Fruit fly (Drosophila melanogaster) whole organism, embryonic: ENCODE results near the gene CG43672.

Experiments
- Adf1 ChIP-seq: fragments of 200-800 bp; sonication (Bioruptor generic); IDR thresholded peaks from 2 replicates; pipeline ENCODE4 v1.3.6; 2022; ENCODE audit warnings: missing biosample characterization, missing genetic modification characterization
- BEAF-32 ChIP-seq: fragments of 200-800 bp; sonication (Bioruptor generic); optimal IDR thresholded peaks from 3 replicates; lab custom pipeline; 2017; ENCODE audit warnings: missing biosample characterization, missing genetic modification characterization, mild to moderate bottlenecking, moderate library complexity, missing genetic modification reagents
- Bdp1 ChIP-seq: fragments of 200-800 bp; sonication (Bioruptor generic); optimal IDR thresholded peaks from 3 replicates; lab custom pipeline; 2016; ENCODE audit warnings: missing biosample characterization, missing genetic modification characterization
- CG10431 ChIP-seq: fragments of 200-800 bp; sonication (Bioruptor generic); optimal IDR thresholded peaks from 3 replicates; lab custom pipeline; 2018; ENCODE audit warnings: missing biosample characterization, mild to moderate bottlenecking, missing genetic modification characterization
- CG11085 ChIP-seq: fragments of 200-800 bp; sonication (Bioruptor generic); IDR thresholded peaks from 2 replicates; pipeline ENCODE4 v1.3.6; 2022; ENCODE audit warnings: missing biosample characterization, missing genetic modification characterization
- CG11247 ChIP-seq: fragments of 200-800 bp; sonication (Bioruptor generic); IDR thresholded peaks from 2 replicates; pipeline ENCODE4 v1.3.6; 2022; ENCODE audit warnings: missing biosample characterization, missing genetic modification characterization
- CG11456 ChIP-seq: fragments of 200-800 bp; sonication (Bioruptor generic); IDR thresholded peaks from 3 replicates; pipeline ENCODE4 v1.3.6; 2022; ENCODE audit warnings: missing biosample characterization, missing genetic modification characterization
- CG11695 ChIP-seq: fragments of 200-800 bp; sonication (Bioruptor generic); IDR thresholded peaks from 3 replicates; pipeline ENCODE4 v1.3.6; 2022; ENCODE audit warnings: missing biosample characterization, missing genetic modification characterization
- CG12104 ChIP-seq: fragments of 200-800 bp; sonication (Bioruptor generic); optimal IDR thresholded peaks from 3 replicates; lab custom pipeline; 2016; ENCODE audit warnings: missing biosample characterization, missing genetic modification characterization
- CG12236 ChIP-seq: fragments of 200-800 bp; sonication (Bioruptor generic); optimal IDR thresholded peaks from 2 replicates; lab custom pipeline; 2016; ENCODE audit warnings: missing biosample characterization, missing genetic modification characterization
- CG14050 ChIP-seq: fragments of 200-800 bp; sonication (Bioruptor generic); IDR thresholded peaks from 3 replicates; pipeline ENCODE4 v1.3.6; 2022; ENCODE audit warnings: missing biosample characterization, missing genetic modification characterization
- CG14441 ChIP-seq: fragments of 200-800 bp; sonication (Bioruptor generic); IDR thresholded peaks from 2 replicates; pipeline ENCODE4 v1.3.6; 2022; ENCODE audit warnings: missing biosample characterization, missing genetic modification characterization
- CG15011 ChIP-seq: fragments of 200-800 bp; sonication (Bioruptor generic); optimal IDR thresholded peaks from 3 replicates; lab custom pipeline; 2018; ENCODE audit warnings: missing biosample characterization, mild to moderate bottlenecking, missing genetic modification characterization
- CG17568 ChIP-seq: fragments of 200-800 bp; sonication (Bioruptor generic); optimal IDR thresholded peaks from 2 replicates; lab custom pipeline; 2018; ENCODE audit warnings: missing biosample characterization, mild to moderate bottlenecking, missing genetic modification characterization, moderate library complexity
- CG18599 ChIP-seq: fragments of 200-800 bp; sonication (Bioruptor generic); optimal IDR thresholded peaks from 3 replicates; lab custom pipeline; 2017; ENCODE audit warnings: missing biosample characterization, missing genetic modification characterization, mild to moderate bottlenecking, moderate library complexity, missing genetic modification reagents
- CG18764 ChIP-seq: fragments of 200-800 bp; sonication (Bioruptor generic); optimal IDR thresholded peaks from 3 replicates; lab custom pipeline; 2016; ENCODE audit warnings: missing biosample characterization, missing genetic modification characterization
- CG2116 ChIP-seq: fragments of 200-800 bp; sonication (Bioruptor generic); optimal IDR thresholded peaks from 3 replicates; lab custom pipeline; 2018; ENCODE audit warnings: missing biosample characterization, mild to moderate bottlenecking, missing genetic modification characterization
- CG30020 ChIP-seq: fragments of 200-800 bp; optimal IDR thresholded peaks from 2 replicates; lab custom pipeline; 2019; ENCODE audit warnings: missing biosample characterization, mild to moderate bottlenecking, missing genetic modification characterization, moderate library complexity
- CG32767 ChIP-seq: fragments of 200-800 bp; sonication (Bioruptor generic); IDR thresholded peaks from 2 replicates; pipeline ENCODE4 v1.3.6; 2022; ENCODE audit warnings: missing biosample characterization, missing genetic modification characterization
- CG33213 ChIP-seq: fragments of 200-800 bp; sonication (Bioruptor generic); optimal IDR thresholded peaks from 3 replicates; lab custom pipeline; 2016; ENCODE audit warnings: missing biosample characterization, missing genetic modification characterization
- Chrac-16 ChIP-seq: fragments of 200-800 bp; sonication (Bioruptor generic); optimal IDR thresholded peaks from 3 replicates; lab custom pipeline; 2016; ENCODE audit warnings: missing biosample characterization, missing genetic modification characterization
- E2f2 ChIP-seq: fragments of 200-800 bp; sonication (Bioruptor generic); IDR thresholded peaks from 2 replicates; pipeline ENCODE4 v1.3.6; 2022; ENCODE audit warnings: missing biosample characterization, missing genetic modification characterization
- Hand ChIP-seq: fragments of 200-800 bp; sonication (Bioruptor generic); optimal IDR thresholded peaks from 2 replicates; lab custom pipeline; 2017; ENCODE audit warnings: mild to moderate bottlenecking, missing biosample characterization, missing genetic modification reagents, missing genetic modification characterization
- HmgZ ChIP-seq: fragments of 200-800 bp; sonication (Bioruptor generic); optimal IDR thresholded peaks from 2 replicates; lab custom pipeline; 2018; ENCODE audit warnings: missing biosample characterization, mild to moderate bottlenecking, missing genetic modification characterization
- Meics ChIP-seq: fragments of 200-800 bp; sonication (Bioruptor generic); optimal IDR thresholded peaks from 2 replicates; lab custom pipeline; 2017; ENCODE audit warnings: missing biosample characterization, mild to moderate bottlenecking, missing genetic modification characterization
- Myb ChIP-seq: fragments of 200-800 bp; sonication (Bioruptor generic); optimal IDR thresholded peaks from 2 replicates; lab custom pipeline; 2016; ENCODE audit warnings: missing biosample characterization, missing genetic modification characterization
- bsh ChIP-seq, 2 experiments: fragments of 200-800 bp; sonication (Bioruptor generic); optimal IDR thresholded peaks; 2 replicates each; lab custom pipeline; 2017 to 2018; ENCODE audit warnings: mild to moderate bottlenecking in 2 of 2, missing biosample characterization in 2 of 2, missing genetic modification characterization in 2 of 2, moderate library complexity in 1 of 2
- crol ChIP-seq: fragments of 200-800 bp; sonication (Bioruptor generic); IDR thresholded peaks from 2 replicates; pipeline ENCODE4 v1.3.6; 2022; ENCODE audit warnings: missing biosample characterization, missing genetic modification characterization
- dmrt99B ChIP-seq: fragments of 200-800 bp; sonication (Bioruptor generic); optimal IDR thresholded peaks from 2 replicates; lab custom pipeline; 2018; ENCODE audit warnings: missing biosample characterization, mild to moderate bottlenecking, missing genetic modification characterization, moderate library complexity
- gsb-n ChIP-seq: fragments of 200-800 bp; sonication (Bioruptor generic); optimal IDR thresholded peaks from 3 replicates; lab custom pipeline; 2018; ENCODE audit warnings: missing biosample characterization, mild to moderate bottlenecking, missing genetic modification characterization
- gt ChIP-seq: fragments of 200-800 bp; sonication (Bioruptor generic); IDR thresholded peaks from 2 replicates; pipeline ENCODE4 v1.3.6; 2022; ENCODE audit warnings: missing biosample characterization, missing genetic modification characterization
- hb ChIP-seq: fragments of 200-800 bp; sonication (Bioruptor generic); IDR thresholded peaks from 3 replicates; pipeline ENCODE4 v1.3.6; 2022; ENCODE audit warnings: missing biosample characterization, missing genetic modification characterization; ENCODE audit not compliant: partially characterized antibody
- hkb ChIP-seq, 2 experiments: fragments of 200-800 bp in 1 of 2; fragments of >200 bp in 1 of 2; sonication (Bioruptor generic) in 1 of 2; IDR thresholded peaks in 1 of 2; optimal IDR thresholded peaks in 1 of 2; 2 replicates each; pipeline versions ENCODE4 v1.3.6 to Lab custom; 2017 to 2022; ENCODE audit warnings: missing biosample characterization in 1 of 2, missing genetic modification characterization in 1 of 2
- hth ChIP-seq: fragments of >200 bp; optimal IDR thresholded peaks from 2 replicates; lab custom pipeline; 2017; ENCODE audit warnings: inconsistent platforms
- ken ChIP-seq: fragments of 200-800 bp; sonication (Bioruptor generic); IDR thresholded peaks from 3 replicates; pipeline ENCODE4 v1.3.6; 2022; ENCODE audit warnings: missing biosample characterization, missing genetic modification characterization
- maf-S ChIP-seq: fragments of 200-800 bp; sonication (Bioruptor generic); optimal IDR thresholded peaks from 2 replicates; lab custom pipeline; 2016; ENCODE audit warnings: missing biosample characterization, missing genetic modification characterization
- odd ChIP-seq: fragments of 200-800 bp; sonication (Bioruptor generic); optimal IDR thresholded peaks from 2 replicates; lab custom pipeline; 2017; ENCODE audit warnings: missing biosample characterization, mild to moderate bottlenecking, missing genetic modification characterization
- org-1 ChIP-seq: fragments of 200-800 bp; sonication (Bioruptor generic); optimal IDR thresholded peaks from 2 replicates; lab custom pipeline; 2017; ENCODE audit warnings: missing biosample characterization, missing genetic modification characterization
- otp ChIP-seq: fragments of 200-800 bp; sonication (Bioruptor generic); IDR thresholded peaks from 3 replicates; pipeline ENCODE4, ENCODE4 v1.3.6; 2022; ENCODE audit warnings: missing biosample characterization, missing genetic modification characterization
- pb ChIP-seq: fragments of 200-800 bp; sonication (Bioruptor generic); optimal IDR thresholded peaks from 3 replicates; lab custom pipeline; 2016; ENCODE audit warnings: missing biosample characterization, missing genetic modification characterization
- psq ChIP-seq: fragments of 200-800 bp; sonication (Bioruptor generic); optimal IDR thresholded peaks from 2 replicates; lab custom pipeline; 2017; ENCODE audit warnings: missing biosample characterization, missing genetic modification characterization
- ro ChIP-seq: fragments of 200-800 bp; sonication (Bioruptor generic); IDR thresholded peaks from 2 replicates; pipeline ENCODE4 v1.3.6; 2022; ENCODE audit warnings: missing biosample characterization, missing genetic modification characterization
- sc ChIP-seq, 3 experiments: fragments of >200 bp in 2 of 3; fragments of 200-800 bp in 1 of 3; sonication (Bioruptor generic) in 1 of 3; optimal IDR thresholded peaks; 2 replicates in 2 of 3; 3 replicates in 1 of 3; lab custom pipeline; 2017; ENCODE audit warnings: mild to moderate bottlenecking in 1 of 3, missing biosample characterization in 1 of 3, missing genetic modification characterization in 1 of 3, missing genetic modification reagents in 1 of 3
- scrt ChIP-seq: fragments of 200-800 bp; sonication (Bioruptor generic); optimal IDR thresholded peaks from 2 replicates; lab custom pipeline; 2018; ENCODE audit warnings: missing biosample characterization, mild to moderate bottlenecking, missing genetic modification characterization, moderate library complexity
- sima ChIP-seq: fragments of 200-800 bp; sonication (Bioruptor generic); optimal IDR thresholded peaks from 2 replicates; lab custom pipeline; 2016; ENCODE audit warnings: missing biosample characterization, missing genetic modification characterization
- sug ChIP-seq: fragments of 200-800 bp; optimal IDR thresholded peaks from 2 replicates; lab custom pipeline; 2019; ENCODE audit warnings: missing biosample characterization, mild to moderate bottlenecking, missing genetic modification characterization, moderate library complexity
- tin ChIP-seq: fragments of 200-800 bp; sonication (Bioruptor generic); optimal IDR thresholded peaks from 3 replicates; lab custom pipeline; 2016; ENCODE audit warnings: missing biosample characterization, missing genetic modification characterization
- trh ChIP-seq: fragments of 200-800 bp; sonication (Bioruptor generic); optimal IDR thresholded peaks from 2 replicates; lab custom pipeline; 2016; ENCODE audit warnings: missing biosample characterization, missing genetic modification characterization
- tup ChIP-seq: fragments of 200-800 bp; sonication (Bioruptor generic); optimal IDR thresholded peaks from 2 replicates; lab custom pipeline; 2016; ENCODE audit warnings: missing biosample characterization, mild to moderate bottlenecking, missing genetic modification characterization, moderate library complexity
- vnd ChIP-seq: fragments of 200-800 bp; sonication (Bioruptor generic); IDR thresholded peaks from 3 replicates; pipeline ENCODE4 v1.3.6; 2022; ENCODE audit warnings: missing biosample characterization, missing genetic modification characterization; ENCODE audit not compliant: partially characterized antibody

The CG43672 gene

DNA sequence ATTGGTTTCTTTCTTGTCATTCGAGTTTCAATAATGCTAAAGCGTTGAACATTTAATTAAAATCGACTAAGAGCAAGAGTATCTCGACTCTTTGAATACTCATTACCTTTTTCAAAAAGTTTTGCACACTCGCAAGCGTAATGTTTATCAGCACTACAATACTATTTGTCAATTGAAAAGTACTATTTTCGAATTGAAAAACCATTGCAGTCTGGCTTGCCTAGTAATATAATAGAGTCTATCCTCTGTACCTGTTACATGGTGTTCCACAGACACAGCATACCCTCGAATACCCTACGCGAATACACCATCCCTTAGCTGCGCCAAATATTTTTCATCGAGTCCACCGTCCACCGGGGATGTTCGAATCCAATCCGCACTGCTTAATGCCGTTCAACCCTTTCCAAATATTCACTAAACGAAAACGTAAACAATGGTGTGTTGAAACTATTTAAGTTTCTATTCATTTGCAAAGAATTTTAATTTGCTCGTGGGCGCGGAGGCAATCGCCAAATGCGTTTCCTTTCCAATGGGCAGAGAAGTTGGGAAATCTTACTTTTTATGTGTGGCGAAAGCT lies 45.9 kb downstream of the CG43672 start (continued):
- TF ChIP-seq sima (GFP tag; lab: Kevin White, UChicago) (no peak), ro (GFP tag; lab: Robert Waterston, UW) (no peak), Hand (GFP tag; lab: Kevin White, UChicago) (no peak), CG30020 (tag; lab: Kevin White, UChicago) (no peak), BEAF-32 (GFP tag; lab: Kevin White, UChicago) (no peak), CG17568 (GFP tag; lab: Kevin White, UChicago) (no peak), sug (tag; lab: Kevin White, UChicago) (no peak), Adf1 (no peak), CG11456 (GFP tag; lab: Robert Waterston, UW) (no peak), CG33213 (GFP tag; lab: Kevin White, UChicago) (no peak), maf-S (GFP tag; lab: Kevin White, UChicago) (no peak), bsh (GFP tag; optimal IDR thresholded peaks at IDR 0.05; lab: Kevin White, UChicago) (no peak), Myb (GFP tag; lab: Kevin White, UChicago) (no peak), hb (GFP tag; lab: Robert Waterston, UW) (no peak), psq (no peak), CG32767 (GFP tag; lab: Robert Waterston, UW) (no peak), E2f2 (GFP tag; lab: Robert Waterston, UW) (no peak), Bdp1 (no peak), CG11247 (GFP tag; lab: Robert Waterston, UW) (no peak), CG14441 (GFP tag; lab: Robert Waterston, UW) (0 out of 2 replicates have a peak, but pooled peaks have one; percentile 6), CG11085 (GFP tag; lab: Robert Waterston, UW) (no peak), org-1 (GFP tag; lab: Kevin White, UChicago) (no peak), CG15011 (GFP tag; lab: Kevin White, UChicago) (no peak), Meics (GFP tag; lab: Kevin White, UChicago) (no peak), CG2116 (no peak), CG12104 (GFP tag; lab: Kevin White, UChicago) (no peak), gt (GFP tag; lab: Robert Waterston, UW) (no peak), hkb (optimal IDR thresholded peaks at IDR 0.05; lab: Kevin White, UChicago) (no peak), hkb (GFP tag; IDR thresholded peaks at IDR 0.05; lab: Robert Waterston, UW) (no peak), hth (no peak), CG18764 (no peak), ken (GFP tag; lab: Robert Waterston, UW) (no peak), dmrt99B (tag; lab: Kevin White, UChicago) (no peak), CG12236 (no peak), trh (GFP tag; lab: Kevin White, UChicago) (no peak), vnd (GFP tag; lab: Robert Waterston, UW) (no peak), tin (no peak), crol (GFP tag; lab: Robert Waterston, UW) (no peak), CG11695 (GFP tag; lab: Robert Waterston, UW) (0 out of 3 replicates have a peak, but pooled peaks have one; percentile 14), pb (GFP tag; lab: Kevin White, UChicago) (no peak), scrt (GFP tag; lab: Kevin White, UChicago) (no peak), sc (optimal IDR thresholded peaks at IDR 0.05; lab: Kevin White, UChicago) (no peak), sc (GFP tag; optimal IDR thresholded peaks at IDR 0.05; lab: Kevin White, UChicago) (no peak), odd (GFP tag; lab: Kevin White, UChicago) (no peak), CG18599 (no peak), CG14050 (no peak), CG10431 (GFP tag; lab: Kevin White, UChicago) (no peak), otp (GFP tag; lab: Robert Waterston, UW) (no peak), HmgZ (tag; lab: Kevin White, UChicago) (peak; percentile 16), tup (GFP tag; lab: Kevin White, UChicago) (no peak), gsb-n (tag; lab: Kevin White, UChicago) (no peak), Chrac-16 (GFP tag; lab: Kevin White, UChicago) (peak; percentile 26)
